Fruit fly (Drosophila melanogaster) S2 (cell line): ENCODE data around the gene Osi24.

Experiments
- CG8478 ChIP-seq: fragments of >200 bp; optimal IDR thresholded peaks from 2 replicates; lab custom pipeline; 2018
- CTCF ChIP-seq, 2 experiments: fragments of >200 bp; optimal IDR thresholded peaks; 2 replicates each; lab custom pipeline; 2018

DNA sequence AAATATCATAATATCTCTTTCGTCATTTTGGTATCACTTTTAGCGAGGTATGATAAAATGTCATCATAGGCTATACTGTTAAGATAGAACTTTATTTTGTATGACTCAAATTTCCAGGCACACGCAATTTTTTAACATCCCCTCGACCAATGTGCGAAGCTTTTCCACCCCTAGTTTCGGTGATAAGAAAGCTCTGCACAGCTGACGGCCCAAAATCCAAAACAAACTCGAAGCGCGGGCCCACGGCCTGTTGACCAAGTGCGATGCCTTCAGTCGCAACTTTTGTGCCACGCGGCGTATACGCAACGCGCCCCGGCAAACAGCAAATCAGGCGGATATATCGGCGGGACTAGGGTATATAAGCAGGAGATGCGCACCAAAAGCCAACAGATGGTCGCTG lies 11.6 kb upstream of the Osi24 start, which contains the start of gene NPFR:
- TF ChIP-seq CTCF (optimal IDR thresholded peaks at IDR 0.05; lab: Kevin White, UChicago) (no peak), CG8478 (lab: Kevin White, UChicago) (no peak)
